Worm (Caenorhabditis elegans) whole organism, early embryonic: ENCODE data around the gene T20G5.12.

Source experiments
- B0310.2 ChIP-seq: sonication (generic microtip); optimal IDR thresholded peaks from 2 replicates; lab custom pipeline; 2016; ENCODE audit warnings: mild to moderate bottlenecking, missing genetic modification characterization, missing compliant biosample characterization
- ama-1 ChIP-seq: fragments of 150-350 bp; optimal IDR thresholded peaks from 2 replicates; lab custom pipeline; 2014
- ceh-36 ChIP-seq: sonication (generic microtip); optimal IDR thresholded peaks from 2 replicates; lab custom pipeline; 2016; ENCODE audit warnings: missing genetic modification characterization, inconsistent platforms, missing compliant biosample characterization
- flt-1 ChIP-seq: fragments of 200-800 bp; sonication (Bioruptor generic); IDR thresholded peaks from 2 replicates; pipeline ENCODE4 v1.3.6; 2022; ENCODE audit warnings: missing genetic modification characterization, missing compliant biosample characterization
- hmbx-1 ChIP-seq: sonication (generic microtip); optimal IDR thresholded peaks from 2 replicates; lab custom pipeline; 2016; ENCODE audit warnings: mild to moderate bottlenecking, missing genetic modification characterization, missing compliant biosample characterization
- hmg-4 ChIP-seq: fragments of 200-800 bp; sonication (Bioruptor generic); optimal IDR thresholded peaks from 2 replicates; lab custom pipeline; 2018; ENCODE audit warnings: mild to moderate bottlenecking, missing genetic modification characterization, missing compliant biosample characterization
- hnd-1 ChIP-seq: sonication (generic microtip); optimal IDR thresholded peaks from 2 replicates; lab custom pipeline; 2016; ENCODE audit warnings: missing genetic modification characterization, missing compliant biosample characterization
- pes-1 ChIP-seq: fragments of 200-800 bp; sonication (Bioruptor generic); IDR thresholded peaks from 2 replicates; pipeline ENCODE4 v1.3.6; 2022; ENCODE audit warnings: missing genetic modification reagents, missing genetic modification characterization, missing compliant biosample characterization
- scrt-1 ChIP-seq: fragments of 200-800 bp; sonication (Bioruptor generic); IDR thresholded peaks from 2 replicates; pipeline ENCODE4 v1.3.6; 2022; ENCODE audit warnings: missing genetic modification characterization, missing compliant biosample characterization
- tbx-11 ChIP-seq: fragments of 200-800 bp; sonication (Bioruptor generic); IDR thresholded peaks from 2 replicates; pipeline ENCODE4 v1.3.6; 2022; ENCODE audit warnings: missing genetic modification characterization, missing compliant biosample characterization
- tbx-37 ChIP-seq: fragments of 200-800 bp; sonication (Bioruptor generic); conservative IDR thresholded peaks from 2 replicates; pipeline ENCODE4 v1.3.6; 2022; ENCODE audit warnings: missing genetic modification reagents, missing genetic modification characterization, missing compliant biosample characterization

- no peak for TF ChIP-seq ceh-36 (tag; lab: Kevin White, UChicago)
- TF ChIP-seq hmbx-1 (tag; lab: Kevin White, UChicago): no peak
- no peak for TF ChIP-seq hmg-4 (GFP tag; lab: Kevin White, UChicago)
- TF ChIP-seq scrt-1: no peak
- no peak for TF ChIP-seq tbx-11
- no peak for TF ChIP-seq tbx-37 (GFP tag; lab: Robert Waterston, UW)
- no peak for TF ChIP-seq hnd-1 (tag; lab: Kevin White, UChicago)
- TF ChIP-seq ama-1: no peak
- no peak for TF ChIP-seq pes-1 (GFP tag; lab: Robert Waterston, UW)
- TF ChIP-seq B0310.2 (tag; lab: Kevin White, UChicago): no peak
- TF ChIP-seq flt-1 (GFP tag; lab: Robert Waterston, UW): no peak
Measured at ce11 chrIII:10181868-10182267, 19.5 kb upstream of the T20G5.12 start.
